Worm (Caenorhabditis elegans): ENCODE data around the gene cpr-1.

cpr-1 gene

ce11 chrV:11978179-11978578, 2.8 kb downstream of the cpr-1 start, which contains the start of gene mif-2:
TSS of gene mif-2 (minus strand) at chrV:11978459.
- TF ChIP-seq nhr-25 (tag; optimal IDR thresholded peaks at IDR 0.05), result peak; percentile 10
- TF ChIP-seq unc-62 (GFP tag; optimal IDR thresholded peaks at IDR 0.05), result no peak
- TF ChIP-seq crh-2 (tag; optimal IDR thresholded peaks at IDR 0.05), result peak; percentile 4
- peak; percentile 5 for TF ChIP-seq lin-13 (GFP tag; optimal IDR thresholded peaks at IDR 0.05)
- TF ChIP-seq lsy-2 (tag; optimal IDR thresholded peaks at IDR 0.05), result no peak
- TF ChIP-seq egl-27 (tag; optimal IDR thresholded peaks at IDR 0.05), result no peak
- TF ChIP-seq nhr-21 (tag; optimal IDR thresholded peaks at IDR 0.05), result peak; percentile 3
- no peak for TF ChIP-seq elt-3 (tag; optimal IDR thresholded peaks at IDR 0.05)
- no peak for TF ChIP-seq mab-5 (tag; optimal IDR thresholded peaks at IDR 0.05)
- no peak for TF ChIP-seq F13H6.1 (tag; optimal IDR thresholded peaks at IDR 0.05)
- TF ChIP-seq nhr-129 (tag; optimal IDR thresholded peaks at IDR 0.05), result no peak

ce11 chrV:11979673-11980561, 4.6 kb downstream of the cpr-1 start, which contains the start of gene snr-4:
TSS of gene snr-4 (minus strand) at chrV:11979723.
- TF ChIP-seq lin-13 (GFP tag; optimal IDR thresholded peaks at IDR 0.05) (peak; percentile 94), F13H6.1 (tag; optimal IDR thresholded peaks at IDR 0.05) (peak; percentile 93), ceh-16 (tag; optimal IDR thresholded peaks at IDR 0.05) (peak; percentile 60), nhr-77 (tag; optimal IDR thresholded peaks at IDR 0.05) (peak; percentile 78), ztf-1 (GFP tag; conservative IDR thresholded peaks at IDR 0.05) (0 out of 2 replicates have a peak, but pooled peaks have one; percentile 45), R02D3.7 (tag; optimal IDR thresholded peaks at IDR 0.05) (peak; percentile 29), skn-1 (tag; optimal IDR thresholded peaks at IDR 0.05) (no peak), nhr-25 (tag; optimal IDR thresholded peaks at IDR 0.05) (peak; percentile 84), ceh-82 (tag; optimal IDR thresholded peaks at IDR 0.05) (peak; percentile 83), fos-1 (tag; optimal IDR thresholded peaks at IDR 0.05) (peak; percentile 90), crh-2 (tag; optimal IDR thresholded peaks at IDR 0.05) (peak; percentile 96), aly-2 (tag; optimal IDR thresholded peaks at IDR 0.05) (no peak), peb-1 (tag; optimal IDR thresholded peaks at IDR 0.05) (peak; percentile 76), Y55F3AM.14 (GFP tag; optimal IDR thresholded peaks at IDR 0.05) (peak; percentile 90), lsy-2 (tag; optimal IDR thresholded peaks at IDR 0.05) (peak; percentile 86 to 91), sma-3 (GFP tag; optimal IDR thresholded peaks at IDR 0.05) (peak; percentile 95), lin-11 (tag; optimal IDR thresholded peaks at IDR 0.05) (peak; percentile 93), elt-1 (tag; optimal IDR thresholded peaks at IDR 0.05) (no peak), sem-4 (tag; optimal IDR thresholded peaks at IDR 0.05) (peak; percentile 86), nhr-23 (tag; optimal IDR thresholded peaks at IDR 0.05) (no peak), ZK546.5 (tag; optimal IDR thresholded peaks at IDR 0.05) (peak; percentile 49), nhr-237 (tag; optimal IDR thresholded peaks at IDR 0.05) (peak; percentile 81), mab-5 (tag; optimal IDR thresholded peaks at IDR 0.05) (peak; percentile 80), elt-3 (tag; optimal IDR thresholded peaks at IDR 0.05) (no peak), zag-1 (tag; optimal IDR thresholded peaks at IDR 0.05) (peak; percentile 91), unc-39 (tag; optimal IDR thresholded peaks at IDR 0.05) (no peak), egl-27 (tag; optimal IDR thresholded peaks at IDR 0.05) (peak; percentile 79), mdl-1 (tag; optimal IDR thresholded peaks at IDR 0.05) (peak; percentile 80 to 86), ztf-11 (tag; optimal IDR thresholded peaks at IDR 0.05) (peak; percentile 11), lin-39 (tag; optimal IDR thresholded peaks at IDR 0.05) (no peak), ama-1 (optimal IDR thresholded peaks at IDR 0.05) (peak; percentile 95), nhr-129 (tag; optimal IDR thresholded peaks at IDR 0.05) (peak; percentile 94), mbf-1 (tag; optimal IDR thresholded peaks at IDR 0.05) (no peak), blmp-1 (tag; optimal IDR thresholded peaks at IDR 0.05; ENCODE audit: insufficient read depth) (peak; percentile 77), C34F6.9 (tag; optimal IDR thresholded peaks at IDR 0.05) (peak; percentile 92), nhr-12 (tag; optimal IDR thresholded peaks at IDR 0.05) (no peak), ztf-4 (tag; optimal IDR thresholded peaks at IDR 0.05) (peak; percentile 84), nhr-11 (tag; optimal IDR thresholded peaks at IDR 0.05) (peak; percentile 75), gmeb-1 (tag; optimal IDR thresholded peaks at IDR 0.05) (peak; percentile 89), unc-62 (GFP tag; optimal IDR thresholded peaks at IDR 0.05) (no peak), dmd-4 (tag; optimal IDR thresholded peaks at IDR 0.05) (no peak), unc-55 (GFP tag; optimal IDR thresholded peaks at IDR 0.05) (peak; percentile 90), nhr-10 (tag; optimal IDR thresholded peaks at IDR 0.05) (peak; percentile 56), alr-1 (tag; optimal IDR thresholded peaks at IDR 0.05) (no peak), sma-9 (GFP tag; optimal IDR thresholded peaks at IDR 0.05) (peak; percentile 96), sma-9 (tag; optimal IDR thresholded peaks at IDR 0.05) (no peak), snpc-4 (tag; optimal IDR thresholded peaks at IDR 0.05) (peak; percentile 100), nhr-6 (tag; optimal IDR thresholded peaks at IDR 0.05) (no peak), nhr-21 (tag; optimal IDR thresholded peaks at IDR 0.05) (peak; percentile 96)
